Fruit fly (Drosophila melanogaster) Kc167 (cell line): ENCODE measurements around the gene Fum2.

Experiments used
- Myc ChIP-seq: fragments of >200 bp; optimal IDR thresholded peaks from 2 replicates; lab custom pipeline; 2017; ENCODE audit warnings: missing external identifiers
- Sin3A ChIP-seq: fragments of >200 bp; optimal IDR thresholded peaks from 2 replicates; lab custom pipeline; 2018; ENCODE audit warnings: missing external identifiers
- h ChIP-seq: fragments of >200 bp; optimal IDR thresholded peaks from 3 replicates; lab custom pipeline; 2018; ENCODE audit warnings: missing external identifiers
- insv ChIP-seq: fragments of >200 bp; optimal IDR thresholded peaks from 3 replicates; lab custom pipeline; 2018; ENCODE audit warnings: missing external identifiers
- psq ChIP-seq: fragments of >200 bp; optimal IDR thresholded peaks from 2 replicates; lab custom pipeline; 2017; ENCODE audit warnings: missing external identifiers
- ttk ChIP-seq: sonication (Bioruptor generic); optimal IDR thresholded peaks from 2 replicates; lab custom pipeline; 2017; ENCODE audit warnings: missing external identifiers

Gene Fum2

DNA sequence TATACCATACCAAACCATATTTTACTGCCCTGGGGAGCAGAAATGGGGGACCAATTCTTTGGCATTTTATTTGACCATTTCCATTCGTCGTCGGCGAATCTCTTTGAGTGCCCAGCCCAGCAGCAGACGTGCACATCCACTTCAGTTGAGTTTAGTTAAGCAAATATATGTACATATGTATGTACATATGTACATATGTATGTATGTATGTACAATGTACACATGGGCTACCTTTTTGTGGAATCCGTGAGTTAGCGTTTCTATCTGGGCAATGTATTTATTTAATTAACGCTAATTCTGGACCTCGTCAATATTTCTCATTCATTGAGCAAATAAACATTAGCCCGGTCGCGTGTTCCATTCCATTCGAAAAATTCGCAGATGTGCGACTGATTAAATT is 38.4 kb downstream of the Fum2 start:
- TF ChIP-seq psq (lab: Kevin White, UChicago) = no peak
- TF ChIP-seq h (lab: Kevin White, UChicago) = no peak
- no peak for TF ChIP-seq Sin3A (lab: Kevin White, UChicago)
- TF ChIP-seq insv = no peak
- no peak for TF ChIP-seq ttk (lab: Kevin White, UChicago)
- no peak for TF ChIP-seq Myc (lab: Kevin White, UChicago)

- TF ChIP-seq psq (lab: Kevin White, UChicago) (no peak), h (lab: Kevin White, UChicago) (no peak), ttk (lab: Kevin White, UChicago) (no peak), Sin3A (lab: Kevin White, UChicago) (no peak), insv (no peak)
Measured at dm6 chrX:6723622-6724021, 42.1 kb downstream of the Fum2 start.

- TF ChIP-seq h (lab: Kevin White, UChicago) (no peak), ttk (lab: Kevin White, UChicago) (no peak), Sin3A (lab: Kevin White, UChicago) (no peak), insv (no peak), psq (lab: Kevin White, UChicago) (no peak), Myc (lab: Kevin White, UChicago) (no peak)
Measured at dm6 chrX:6724904-6725505, 43.4 kb downstream of the Fum2 start.

DNA sequence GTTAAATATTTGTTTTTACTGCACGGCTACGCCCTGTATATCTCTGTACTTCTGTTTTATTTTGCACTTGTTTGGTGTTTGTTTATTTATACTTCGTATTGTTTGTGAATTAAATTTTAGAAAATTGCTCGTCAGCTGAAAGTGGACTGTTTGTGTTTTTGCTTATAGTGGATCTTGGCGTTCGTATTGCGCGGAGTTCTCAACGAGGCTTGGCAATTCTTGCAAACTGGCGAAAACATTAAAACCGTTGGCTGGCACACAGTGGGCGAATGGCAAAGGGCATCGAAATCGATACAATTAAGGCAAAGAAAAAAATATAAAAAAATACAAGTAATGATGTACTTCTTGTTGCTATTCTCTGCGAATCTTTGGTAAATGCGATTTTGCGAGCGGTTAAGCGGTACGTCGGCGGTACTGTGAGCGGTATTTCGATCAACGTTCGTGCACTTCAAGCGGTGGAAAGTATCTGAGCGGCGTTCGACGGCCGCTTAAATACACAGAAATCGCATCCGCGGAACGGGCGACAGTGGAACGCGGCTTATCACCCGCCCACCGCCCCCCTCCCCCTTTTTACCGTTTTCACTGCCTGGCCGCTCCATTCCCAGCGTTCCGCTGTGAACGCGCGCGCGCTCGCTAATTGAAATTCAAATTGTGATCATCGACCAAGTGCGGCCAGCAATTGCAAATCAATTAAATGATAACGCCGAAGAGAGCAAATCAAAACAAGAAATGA is 45.4 kb downstream of the Fum2 start:
- TF ChIP-seq ttk (lab: Kevin White, UChicago) (no peak), Sin3A (lab: Kevin White, UChicago) (no peak), Myc (lab: Kevin White, UChicago) (no peak), h (lab: Kevin White, UChicago) (no peak), psq (lab: Kevin White, UChicago) (no peak), insv (no peak)

DNA sequence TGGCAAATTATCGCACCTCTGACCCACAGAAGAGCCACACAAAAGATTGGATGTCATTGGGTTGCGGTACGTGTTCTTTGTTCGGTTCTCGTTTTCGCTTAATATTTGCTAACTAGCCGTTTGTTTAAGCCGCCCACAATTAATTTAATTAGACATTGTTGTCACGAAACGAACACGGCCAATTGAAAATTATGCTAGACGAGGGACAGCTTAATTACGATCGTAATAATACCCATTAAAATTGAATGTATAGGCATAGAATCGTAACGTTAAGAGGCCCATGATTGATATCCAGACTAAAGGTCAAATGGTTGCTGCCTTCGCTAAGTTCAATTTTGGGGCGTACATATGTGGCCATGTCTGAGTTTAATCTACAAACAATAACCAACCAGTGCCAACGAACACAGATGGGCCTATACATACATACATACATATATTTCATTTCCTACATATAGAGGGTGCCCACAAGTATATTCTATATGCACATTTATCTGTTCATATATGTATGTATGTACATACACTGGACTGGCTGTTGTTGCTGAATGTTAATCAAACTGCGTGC is 47.1 kb downstream of the Fum2 start:
- TF ChIP-seq Myc (lab: Kevin White, UChicago) (no peak), psq (lab: Kevin White, UChicago) (no peak), Sin3A (lab: Kevin White, UChicago) (no peak), ttk (lab: Kevin White, UChicago) (no peak), h (lab: Kevin White, UChicago) (no peak), insv (no peak)

DNA sequence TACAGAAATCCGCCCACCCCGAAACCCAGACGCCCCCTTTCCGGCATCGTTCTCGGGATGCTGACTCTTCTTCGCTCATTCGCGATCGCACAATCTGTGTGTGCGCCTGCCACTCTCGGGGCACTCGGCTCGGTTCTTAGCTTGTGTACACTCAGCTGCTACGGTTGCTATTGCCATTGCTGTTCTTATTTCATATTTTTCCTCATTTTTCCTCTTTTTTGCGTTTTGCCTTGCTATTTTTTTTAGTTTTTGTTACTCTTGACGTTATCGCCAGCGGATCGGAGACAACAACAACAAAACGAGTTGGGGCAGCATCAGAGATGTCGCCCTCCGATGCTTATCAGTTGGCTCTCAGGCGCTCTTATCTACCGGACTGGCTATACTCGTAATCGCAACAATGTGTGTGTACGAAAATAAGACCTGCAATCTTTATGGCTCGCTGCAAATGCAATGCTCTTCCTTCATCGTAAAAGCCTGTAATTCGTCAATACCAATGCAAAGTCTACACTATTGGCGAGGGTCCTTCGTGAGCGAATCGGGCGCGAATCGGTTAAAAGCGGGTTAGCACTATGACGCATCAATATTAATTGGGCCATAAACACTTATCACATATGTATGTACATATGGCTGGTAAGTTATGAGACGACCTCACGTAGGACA is 49.2 kb downstream of the Fum2 start:
- TF ChIP-seq Sin3A (lab: Kevin White, UChicago) (no peak), Myc (lab: Kevin White, UChicago) (no peak), h (lab: Kevin White, UChicago) (no peak), insv (no peak), ttk (lab: Kevin White, UChicago) (no peak), psq (lab: Kevin White, UChicago) (no peak)
